Worm (Caenorhabditis elegans) whole organism, young adult: Measurements from ENCODE around the gene sri-71.

Source experiments
- C17E4.6 ChIP-seq: fragments of 200-800 bp; sonication (Bioruptor generic); IDR thresholded peaks from 2 replicates; pipeline ENCODE4 v1.3.6; 2022; ENCODE audit warnings: missing genetic modification reagents, missing genetic modification characterization, missing compliant biosample characterization
- ceh-91 ChIP-seq: fragments of 200-800 bp; sonication (Bioruptor generic); IDR thresholded peaks from 2 replicates; pipeline ENCODE4 v1.3.6; 2022; ENCODE audit warnings: missing genetic modification reagents, missing genetic modification characterization, missing compliant biosample characterization
- dpff-1 ChIP-seq: sonication (generic microtip); optimal IDR thresholded peaks from 2 replicates; lab custom pipeline; 2017; ENCODE audit warnings: mild to moderate bottlenecking, missing genetic modification characterization, missing compliant biosample characterization
- egl-18 ChIP-seq: fragments of 200-800 bp; sonication (Bioruptor generic); IDR thresholded peaks from 2 replicates; pipeline ENCODE4 v1.3.6; 2022; ENCODE audit warnings: missing genetic modification reagents, missing genetic modification characterization, missing compliant biosample characterization
- lsl-1 ChIP-seq: fragments of 200-800 bp; sonication (Bioruptor generic); optimal IDR thresholded peaks from 2 replicates; lab custom pipeline; 2018; ENCODE audit warnings: mild to moderate bottlenecking, missing genetic modification characterization, moderate library complexity, missing compliant biosample characterization
- mel-28 ChIP-seq: sonication (generic microtip); optimal IDR thresholded peaks from 2 replicates; lab custom pipeline; 2016; ENCODE audit warnings: borderline replicate concordance, mild to moderate bottlenecking, missing genetic modification characterization, missing compliant biosample characterization
- tbp1 ChIP-seq: fragments of 200-800 bp; sonication (Bioruptor generic); optimal IDR thresholded peaks from 2 replicates; lab custom pipeline; 2018; ENCODE audit warnings: mild to moderate bottlenecking, missing genetic modification characterization, missing compliant biosample characterization
- unc-130 ChIP-seq: sonication (generic microtip); optimal IDR thresholded peaks from 2 replicates; lab custom pipeline; 2016; ENCODE audit warnings: missing genetic modification reagents, missing genetic modification characterization, missing compliant biosample characterization
- unc-62 ChIP-seq: fragments of 150-350 bp; optimal IDR thresholded peaks from 2 replicates; lab custom pipeline; 2014; ENCODE audit warnings: missing biosample characterization, missing genetic modification reagents, missing genetic modification characterization
- zfh-2 ChIP-seq: fragments of 200-800 bp; sonication (Bioruptor generic); conservative IDR thresholded peaks from 2 replicates; pipeline ENCODE4 v1.3.6; 2022; ENCODE audit warnings: missing genetic modification reagents, missing genetic modification characterization, missing compliant biosample characterization

- TF ChIP-seq mel-28 (no peak), egl-18 (GFP tag; lab: Robert Waterston, UW) (no peak), tbp1 (GFP tag; lab: Kevin White, UChicago) (no peak), zfh-2 (GFP tag; lab: Robert Waterston, UW) (no peak), lsl-1 (GFP tag; lab: Kevin White, UChicago) (no peak), ceh-91 (GFP tag; lab: Robert Waterston, UW) (no peak), unc-130 (GFP tag; lab: Kevin White, UChicago) (no peak), C17E4.6 (GFP tag; lab: Robert Waterston, UW) (no peak), dpff-1 (tag; lab: Kevin White, UChicago) (no peak), unc-62 (GFP tag; lab: Kevin White, UChicago) (no peak)
Observed at ce11 chrII:2578216-2578615, 49.3 kb upstream of the sri-71 start.
